Worm (Caenorhabditis elegans) whole organism, early embryonic: ENCODE results near the gene F35D2.6.

ENCODE experiments used
- B0310.2 ChIP-seq: sonication (generic microtip); optimal IDR thresholded peaks from 2 replicates; lab custom pipeline; 2016; ENCODE audit warnings: mild to moderate bottlenecking, missing genetic modification characterization, missing compliant biosample characterization
- ama-1 ChIP-seq: fragments of 150-350 bp; optimal IDR thresholded peaks from 2 replicates; lab custom pipeline; 2014
- ceh-36 ChIP-seq: sonication (generic microtip); optimal IDR thresholded peaks from 2 replicates; lab custom pipeline; 2016; ENCODE audit warnings: missing genetic modification characterization, inconsistent platforms, missing compliant biosample characterization
- flt-1 ChIP-seq: fragments of 200-800 bp; sonication (Bioruptor generic); IDR thresholded peaks from 2 replicates; pipeline ENCODE4 v1.3.6; 2022; ENCODE audit warnings: missing genetic modification characterization, missing compliant biosample characterization
- hmbx-1 ChIP-seq: sonication (generic microtip); optimal IDR thresholded peaks from 2 replicates; lab custom pipeline; 2016; ENCODE audit warnings: mild to moderate bottlenecking, missing genetic modification characterization, missing compliant biosample characterization
- hmg-4 ChIP-seq: fragments of 200-800 bp; sonication (Bioruptor generic); optimal IDR thresholded peaks from 2 replicates; lab custom pipeline; 2018; ENCODE audit warnings: mild to moderate bottlenecking, missing genetic modification characterization, missing compliant biosample characterization
- hnd-1 ChIP-seq: sonication (generic microtip); optimal IDR thresholded peaks from 2 replicates; lab custom pipeline; 2016; ENCODE audit warnings: missing genetic modification characterization, missing compliant biosample characterization

- TF ChIP-seq ceh-36 (tag; lab: Kevin White, UChicago) (no peak), ama-1 (lab: Kevin White, UChicago) (no peak), hmg-4 (GFP tag; lab: Kevin White, UChicago) (peak; percentile 2), B0310.2 (no peak), flt-1 (no peak), hmbx-1 (tag; lab: Kevin White, UChicago) (no peak), hnd-1 (tag; lab: Kevin White, UChicago) (no peak)
Measured at ce11 chrII:7624272-7624671, 46.8 kb downstream of the F35D2.6 start.
